Fruit fly (Drosophila melanogaster): ENCODE measurements around the gene CG43098.
A peak's percentile ranks its signal among the peaks of the same experiment; 100 is the strongest.

Gene CG43098

dm6 chr3L:3638587-3639312, 20.1 kb upstream of the CG43098 start (continued):
- TF ChIP-seq Trl (optimal IDR thresholded peaks at IDR 0.05) (no peak), Trl (GFP tag; optimal IDR thresholded peaks at IDR 0.05) (peak; percentile 68), tna (GFP tag; IDR thresholded peaks at IDR 0.05; ENCODE audit: partially characterized antibody) (no peak), CG2199 (GFP tag; IDR thresholded peaks at IDR 0.05) (no peak), usp (GFP tag; optimal IDR thresholded peaks at IDR 0.05) (no peak), CG33557 (GFP tag; optimal IDR thresholded peaks at IDR 0.05) (peak; percentile 92), CG3847 (GFP tag; IDR thresholded peaks at IDR 0.05) (peak; percentile 24; the same call in 1 of the 2 replicates), CG4360 (GFP tag; IDR thresholded peaks at IDR 0.05) (peak; percentile 53; the same call in 1 of the 2 replicates), Dref (GFP tag; IDR thresholded peaks at IDR 0.05) (no peak), CG13775 (GFP tag; optimal IDR thresholded peaks at IDR 0.05) (peak; percentile 77), CG31441 (GFP tag; IDR thresholded peaks at IDR 0.05) (peak; percentile 70), zf30C (GFP tag; optimal IDR thresholded peaks at IDR 0.05) (peak; percentile 85), Meics (GFP tag; optimal IDR thresholded peaks at IDR 0.05) (peak; percentile 4), CG4617 (GFP tag; optimal IDR thresholded peaks at IDR 0.05; ENCODE audit: borderline replicate concordance) (peak; percentile 43), sens-2 (GFP tag; IDR thresholded peaks at IDR 0.05) (peak; percentile 74; the same call in 1 of the 2 replicates), Rx (GFP tag; IDR thresholded peaks at IDR 0.05) (peak; percentile 60; the same call in 1 of the 2 replicates), pzg (GFP tag; optimal IDR thresholded peaks at IDR 0.05) (no peak), Dll (GFP tag; IDR thresholded peaks at IDR 0.05; ENCODE audit: partially characterized antibody) (no peak), CG15011 (GFP tag; optimal IDR thresholded peaks at IDR 0.05) (peak; percentile 12), CTCF (GFP tag; optimal IDR thresholded peaks at IDR 0.05) (no peak), Abd-B (GFP tag; optimal IDR thresholded peaks at IDR 0.05) (peak; percentile 68), exex (tag; optimal IDR thresholded peaks at IDR 0.05) (no peak), Gsc (GFP tag; IDR thresholded peaks at IDR 0.05) (no peak; the same call in 1 of the 2 replicates), br (optimal IDR thresholded peaks at IDR 0.05) (no peak), CG2712 (tag; optimal IDR thresholded peaks at IDR 0.05) (peak; percentile 92), CG12071 (GFP tag; optimal IDR thresholded peaks at IDR 0.05) (no peak), CG18011 (GFP tag; optimal IDR thresholded peaks at IDR 0.05) (no peak), grau (tag; optimal IDR thresholded peaks at IDR 0.05) (peak; percentile 78), NfI (GFP tag; optimal IDR thresholded peaks at IDR 0.05) (peak; percentile 54), eyg (GFP tag; optimal IDR thresholded peaks at IDR 0.05) (no peak), CG12155 (GFP tag; optimal IDR thresholded peaks at IDR 0.05) (peak; percentile 67), fd102C (GFP tag; optimal IDR thresholded peaks at IDR 0.05) (peak; percentile 41), D19B (GFP tag; optimal IDR thresholded peaks at IDR 0.05) (no peak), CG17361 (GFP tag; IDR thresholded peaks at IDR 0.05) (peak; percentile 69; the same call in 2 of the 3 replicates), vnd (GFP tag; IDR thresholded peaks at IDR 0.05; ENCODE audit: partially characterized antibody) (no peak), CG15073 (GFP tag; optimal IDR thresholded peaks at IDR 0.05) (peak; percentile 30), CG3163 (GFP tag; optimal IDR thresholded peaks at IDR 0.05) (no peak), CG6272 (GFP tag; IDR thresholded peaks at IDR 0.05) (peak; percentile 36), Spps (tag; optimal IDR thresholded peaks at IDR 0.05) (peak; percentile 77), hbn (GFP tag; IDR thresholded peaks at IDR 0.05; ENCODE audit: partially characterized antibody) (no peak), Usf (GFP tag; optimal IDR thresholded peaks at IDR 0.05) (peak; percentile 65), CG13894 (tag; optimal IDR thresholded peaks at IDR 0.05) (no peak), D (optimal IDR thresholded peaks at IDR 0.05) (no peak), D (GFP tag; optimal IDR thresholded peaks at IDR 0.05) (peak; percentile 62), Bgb (GFP tag; IDR thresholded peaks at IDR 0.05; ENCODE audit: partially characterized antibody) (no peak), bigmax (GFP tag; optimal IDR thresholded peaks at IDR 0.05) (no peak), CG7556 (GFP tag; optimal IDR thresholded peaks at IDR 0.05) (peak; percentile 78), cg (GFP tag; optimal IDR thresholded peaks at IDR 0.05) (no peak), hth (optimal IDR thresholded peaks at IDR 0.05) (peak; percentile 33), Side (GFP tag; optimal IDR thresholded peaks at IDR 0.05) (peak; percentile 79), Hr39 (optimal IDR thresholded peaks at IDR 0.05) (no peak)

Data from whole organism, embryonic.